Worm (Caenorhabditis elegans) whole organism, L4/young adult: ENCODE measurements around the gene T01G5.7.

Source experiments
- W03F9.2 ChIP-seq: fragments of 150-350 bp; optimal IDR thresholded peaks from 2 replicates; lab custom pipeline; 2014; ENCODE audit warnings: missing biosample characterization, missing genetic modification characterization
- dao-5 ChIP-seq: sonication (generic microtip); optimal IDR thresholded peaks from 2 replicates; lab custom pipeline; 2016; ENCODE audit warnings: missing genotype, missing genetic modification characterization, moderate library complexity, missing compliant biosample characterization
- him-1 ChIP-seq: sonication (generic microtip); optimal IDR thresholded peaks from 2 replicates; lab custom pipeline; 2016; ENCODE audit warnings: missing genotype, missing genetic modification reagents, missing genetic modification characterization, missing compliant biosample characterization

ce11 chrV:15133812-15134211 is 22.1 kb downstream of the T01G5.7 start:
- TF ChIP-seq him-1 (tag; lab: Kevin White, UChicago) (no peak), W03F9.2 (tag; lab: Kevin White, UChicago) (no peak), dao-5 (tag; lab: Kevin White, UChicago) (no peak)
